Fruit fly (Drosophila melanogaster) whole organism, prepupa: ENCODE measurements around the gene Rpp21.

ENCODE experiments used
- CG10631 ChIP-seq: fragments of 200-800 bp; sonication (Bioruptor generic); optimal IDR thresholded peaks from 2 replicates; lab custom pipeline; 2016; ENCODE audit warnings: missing biosample characterization, missing genetic modification characterization
- CG15336 ChIP-seq: fragments of 200-800 bp; sonication (Bioruptor generic); IDR thresholded peaks from 2 replicates; pipeline ENCODE4 v1.3.6; 2022; ENCODE audit warnings: missing biosample characterization, missing genetic modification characterization
- CG8319 ChIP-seq: fragments of 200-800 bp; sonication (Bioruptor generic); optimal IDR thresholded peaks from 3 replicates; lab custom pipeline; 2016; ENCODE audit warnings: missing biosample characterization, missing genetic modification characterization
- Eip75B ChIP-seq: fragments of 200-800 bp; sonication (Bioruptor generic); optimal IDR thresholded peaks from 3 replicates; lab custom pipeline; 2016; ENCODE audit warnings: missing biosample characterization, missing genetic modification characterization
- Gug ChIP-seq: fragments of 200-800 bp; sonication (Bioruptor generic); IDR thresholded peaks from 2 replicates; pipeline ENCODE4 v1.3.6; 2022; ENCODE audit warnings: missing biosample characterization, missing genetic modification characterization
- Hr39 ChIP-seq: fragments of 200-800 bp; sonication (Bioruptor generic); optimal IDR thresholded peaks from 2 replicates; lab custom pipeline; 2016; ENCODE audit warnings: missing biosample characterization, missing genetic modification characterization
- cyc ChIP-seq: fragments of 200-800 bp; sonication (Bioruptor generic); optimal IDR thresholded peaks from 3 replicates; lab custom pipeline; 2016; ENCODE audit warnings: missing biosample characterization, missing genetic modification characterization
- fkh ChIP-seq: fragments of 200-800 bp; sonication (Bioruptor generic); optimal IDR thresholded peaks from 3 replicates; lab custom pipeline; 2017; ENCODE audit warnings: missing biosample characterization, mild to moderate bottlenecking, missing genetic modification characterization, moderate library complexity

dm6 chrX:990218-990617, 40.3 kb upstream of the Rpp21 start, which contains the start of gene CG18823:
- TF ChIP-seq Gug (GFP tag; lab: Robert Waterston, UW) = no peak
- TF ChIP-seq CG15336 (GFP tag; lab: Robert Waterston, UW) = no peak
- no peak for TF ChIP-seq fkh (GFP tag; lab: Kevin White, UChicago)
- no peak for TF ChIP-seq Eip75B (GFP tag; lab: Kevin White, UChicago)
- TF ChIP-seq Hr39 (GFP tag; lab: Kevin White, UChicago) = no peak
- no peak for TF ChIP-seq CG10631 (GFP tag; lab: Kevin White, UChicago)
- TF ChIP-seq cyc (GFP tag; lab: Kevin White, UChicago) = no peak
- no peak for TF ChIP-seq CG8319 (GFP tag; lab: Kevin White, UChicago)
